Worm (Caenorhabditis elegans) whole organism, midembryonic: ENCODE results near the gene srh-129.

Source experiments
- T22C8.4 ChIP-seq: fragments of 200-800 bp; sonication (Bioruptor generic); IDR thresholded peaks from 2 replicates; pipeline ENCODE4 v1.3.6; 2022; ENCODE audit warnings: missing genetic modification characterization, missing compliant biosample characterization
- cog-1 ChIP-seq: sonication (generic microtip); optimal IDR thresholded peaks from 2 replicates; lab custom pipeline; 2016; ENCODE audit warnings: missing genetic modification characterization, missing compliant biosample characterization
- flt-1 ChIP-seq: fragments of 200-800 bp; sonication (Bioruptor generic); IDR thresholded peaks from 2 replicates; pipeline ENCODE4 v1.3.6; 2022; ENCODE audit warnings: missing genetic modification characterization, missing compliant biosample characterization
- klf-2 ChIP-seq: fragments of 200-800 bp; sonication (Bioruptor generic); conservative IDR thresholded peaks from 2 replicates; pipeline ENCODE4 v1.3.6; 2022; ENCODE audit warnings: missing genetic modification reagents, missing genetic modification characterization, missing compliant biosample characterization
- med-1 ChIP-seq: sonication (generic microtip); optimal IDR thresholded peaks from 2 replicates; lab custom pipeline; 2017; ENCODE audit warnings: missing genetic modification characterization, mild to moderate bottlenecking, missing compliant biosample characterization, antibody characterized with exemption, missing genetic modification reagents; ENCODE audit not compliant: insufficient read depth
- ref-1 ChIP-seq: fragments of 200-800 bp; sonication (Bioruptor generic); conservative IDR thresholded peaks from 2 replicates; pipeline ENCODE4 v1.3.6; 2022; ENCODE audit warnings: missing genetic modification reagents, missing genetic modification characterization, missing compliant biosample characterization
- tab-1 ChIP-seq: fragments of 200-800 bp; sonication (Bioruptor generic); IDR thresholded peaks from 2 replicates; pipeline ENCODE4 v1.3.6; 2022; ENCODE audit warnings: missing genetic modification characterization, missing compliant biosample characterization
- ztf-23 ChIP-seq: fragments of 200-800 bp; sonication (Bioruptor generic); IDR thresholded peaks from 2 replicates; pipeline ENCODE4 v1.3.6; 2022; ENCODE audit warnings: missing genetic modification reagents, missing genetic modification characterization, missing compliant biosample characterization
- ztf-29 ChIP-seq: fragments of 200-800 bp; sonication (Bioruptor generic); IDR thresholded peaks from 2 replicates; pipeline ENCODE4 v1.3.6; 2022; ENCODE audit warnings: missing genetic modification reagents, missing genetic modification characterization, missing compliant biosample characterization

Gene srh-129

ce11 chrV:5126793-5127192 lies 16.9 kb downstream of the srh-129 start, which contains the start of gene F14F9.5:
Gene F14F9.5 (plus strand): TSS chrV:5127093.
- TF ChIP-seq ref-1 (GFP tag; lab: Robert Waterston, UW) (no peak), T22C8.4 (GFP tag; lab: Robert Waterston, UW) (no peak), flt-1 (GFP tag; lab: Robert Waterston, UW) (no peak)

- no peak for TF ChIP-seq ref-1 (GFP tag; lab: Robert Waterston, UW)
- TF ChIP-seq flt-1 (GFP tag; lab: Robert Waterston, UW) = no peak
- no peak for TF ChIP-seq T22C8.4 (GFP tag; lab: Robert Waterston, UW)
These were observed 24.0 kb downstream of the srh-129 start, which contains the start of gene sid-1 for ce11 chrV:5119679-5120078. Gene sid-1 (plus strand): TSS chrV:5119970.

- TF ChIP-seq flt-1 (GFP tag; lab: Robert Waterston, UW) (no peak), med-1 (no peak), T22C8.4 (GFP tag; lab: Robert Waterston, UW) (no peak), ztf-23 (GFP tag; lab: Robert Waterston, UW) (no peak), klf-2 (no peak), cog-1 (tag; lab: Kevin White, UChicago) (no peak), tab-1 (GFP tag; lab: Robert Waterston, UW) (no peak), ztf-29 (no peak), ref-1 (GFP tag; lab: Robert Waterston, UW) (no peak)
These were observed 24.6 kb downstream of the srh-129 start, which contains the start of gene C04F5.9 for ce11 chrV:5119109-5119508. Gene C04F5.9 (minus strand): TSS chrV:5119209.

ce11 chrV:5113654-5114053 lies 30.0 kb downstream of the srh-129 start, which contains the start of gene C04F5.8:
Gene C04F5.8 (minus strand): TSS chrV:5113754.
- TF ChIP-seq T22C8.4 (GFP tag; lab: Robert Waterston, UW) = no peak
- TF ChIP-seq cog-1 (tag; lab: Kevin White, UChicago) = no peak
- TF ChIP-seq flt-1 (GFP tag; lab: Robert Waterston, UW) = no peak
- TF ChIP-seq klf-2 = no peak
- TF ChIP-seq tab-1 (GFP tag; lab: Robert Waterston, UW) = no peak
- no peak for TF ChIP-seq ztf-23 (GFP tag; lab: Robert Waterston, UW)
- no peak for TF ChIP-seq med-1
- no peak for TF ChIP-seq ztf-29
- no peak for TF ChIP-seq ref-1 (GFP tag; lab: Robert Waterston, UW)

- TF ChIP-seq klf-2 = no peak
- no peak for TF ChIP-seq T22C8.4 (GFP tag; lab: Robert Waterston, UW)
- TF ChIP-seq ztf-23 (GFP tag; lab: Robert Waterston, UW) = no peak
- TF ChIP-seq cog-1 (tag; lab: Kevin White, UChicago) = no peak
- TF ChIP-seq med-1 = no peak
- no peak for TF ChIP-seq ztf-29
- no peak for TF ChIP-seq tab-1 (GFP tag; lab: Robert Waterston, UW)
- no peak for TF ChIP-seq flt-1 (GFP tag; lab: Robert Waterston, UW)
- TF ChIP-seq ref-1 (GFP tag; lab: Robert Waterston, UW) = no peak
These were observed 33.0 kb downstream of the srh-129 start, which contains the start of gene ugt-63 for ce11 chrV:5110684-5111083. Gene ugt-63 (minus strand): TSS chrV:5110772.

ce11 chrV:5107816-5108215 lies 35.9 kb downstream of the srh-129 start, which contains the start of gene srab-3:
Gene srab-3 (minus strand): TSS chrV:5107916.
- TF ChIP-seq cog-1 (tag; lab: Kevin White, UChicago) (no peak), ref-1 (GFP tag; lab: Robert Waterston, UW) (no peak), ztf-23 (GFP tag; lab: Robert Waterston, UW) (no peak), flt-1 (GFP tag; lab: Robert Waterston, UW) (no peak), T22C8.4 (GFP tag; lab: Robert Waterston, UW) (no peak), ztf-29 (no peak), klf-2 (no peak), med-1 (no peak), tab-1 (GFP tag; lab: Robert Waterston, UW) (no peak)

ce11 chrV:5104934-5105333 lies 38.8 kb downstream of the srh-129 start, which contains the start of gene srab-2:
Gene srab-2 (minus strand): TSS chrV:5105034.
- TF ChIP-seq cog-1 (tag; lab: Kevin White, UChicago) = no peak
- TF ChIP-seq T22C8.4 (GFP tag; lab: Robert Waterston, UW) = no peak
- TF ChIP-seq med-1 = no peak
- no peak for TF ChIP-seq tab-1 (GFP tag; lab: Robert Waterston, UW)

- TF ChIP-seq cog-1 (tag; lab: Kevin White, UChicago) (no peak), tab-1 (GFP tag; lab: Robert Waterston, UW) (no peak), med-1 (no peak), ref-1 (GFP tag; lab: Robert Waterston, UW) (no peak), T22C8.4 (GFP tag; lab: Robert Waterston, UW) (no peak)
These were observed 41.7 kb downstream of the srh-129 start, which contains the start of gene srab-1 for ce11 chrV:5102017-5102416. Gene srab-1 (minus strand): TSS chrV:5102117.

ce11 chrV:5098925-5099324 lies 44.8 kb downstream of the srh-129 start, which contains the start of gene unc-46:
Gene unc-46 (minus strand): TSS chrV:5099025.
- TF ChIP-seq tab-1 (GFP tag; lab: Robert Waterston, UW) (no peak), ztf-29 (no peak), cog-1 (tag; lab: Kevin White, UChicago) (no peak), klf-2 (no peak), ref-1 (GFP tag; lab: Robert Waterston, UW) (no peak), ztf-23 (GFP tag; lab: Robert Waterston, UW) (no peak), med-1 (no peak), T22C8.4 (GFP tag; lab: Robert Waterston, UW) (no peak), flt-1 (GFP tag; lab: Robert Waterston, UW) (no peak)

- TF ChIP-seq flt-1 (GFP tag; lab: Robert Waterston, UW) (no peak), T22C8.4 (GFP tag; lab: Robert Waterston, UW) (no peak), klf-2 (no peak), med-1 (no peak), cog-1 (tag; lab: Kevin White, UChicago) (no peak), ztf-23 (GFP tag; lab: Robert Waterston, UW) (no peak), tab-1 (GFP tag; lab: Robert Waterston, UW) (no peak), ref-1 (GFP tag; lab: Robert Waterston, UW) (no peak), ztf-29 (no peak)
These were observed 46.6 kb downstream of the srh-129 start, which contains the start of gene C04F5.2 for ce11 chrV:5097035-5097434. Gene C04F5.2 (minus strand): TSS chrV:5097135.
